Worm (Caenorhabditis elegans) whole organism, young adult: ENCODE results near the gene snai-1.

Source experiments
- B0336.3 ChIP-seq: fragments of 200-800 bp; sonication (Bioruptor generic); IDR thresholded peaks from 2 replicates; pipeline ENCODE4 v1.3.6; 2022; ENCODE audit warnings: missing genetic modification characterization, missing compliant biosample characterization
- C06A6.2 ChIP-seq: fragments of 200-800 bp; sonication (Bioruptor generic); conservative IDR thresholded peaks from 2 replicates; pipeline ENCODE4 v1.3.6; 2022; ENCODE audit warnings: missing genetic modification characterization, missing compliant biosample characterization
- C17E4.6 ChIP-seq: fragments of 200-800 bp; sonication (Bioruptor generic); IDR thresholded peaks from 2 replicates; pipeline ENCODE4 v1.3.6; 2022; ENCODE audit warnings: missing genetic modification reagents, missing genetic modification characterization, missing compliant biosample characterization
- D2030.7 ChIP-seq: fragments of 200-800 bp; sonication (Bioruptor generic); IDR thresholded peaks from 2 replicates; pipeline ENCODE4 v1.3.6; 2022; ENCODE audit warnings: missing genetic modification reagents, missing genetic modification characterization, missing compliant biosample characterization
- F22D6.2 ChIP-seq: sonication (generic microtip); optimal IDR thresholded peaks from 2 replicates; lab custom pipeline; 2016; ENCODE audit warnings: mild to moderate bottlenecking, missing genetic modification characterization, missing compliant biosample characterization
- F37B4.10 ChIP-seq: fragments of 200-800 bp; sonication (Bioruptor generic); IDR thresholded peaks from 2 replicates; pipeline ENCODE4 v1.3.6; 2022; ENCODE audit warnings: missing genetic modification characterization, missing compliant biosample characterization
- F49E8.2 ChIP-seq: sonication (generic microtip); optimal IDR thresholded peaks from 3 replicates; lab custom pipeline; 2017; ENCODE audit warnings: missing genetic modification characterization, mild to moderate bottlenecking, missing compliant biosample characterization, antibody characterized with exemption, moderate library complexity; ENCODE audit not compliant: insufficient read depth
- F52B5.7 ChIP-seq: sonication (generic microtip); optimal IDR thresholded peaks from 2 replicates; lab custom pipeline; 2016; ENCODE audit warnings: mild to moderate bottlenecking, missing genetic modification characterization, missing compliant biosample characterization
- F55B11.4 ChIP-seq: sonication (generic microtip); optimal IDR thresholded peaks from 2 replicates; lab custom pipeline; 2016; ENCODE audit warnings: missing compliant biosample characterization, missing genetic modification characterization, borderline replicate concordance; ENCODE audit not compliant: insufficient read depth
- F57A8.1 ChIP-seq: fragments of 200-800 bp; sonication (Bioruptor generic); optimal IDR thresholded peaks from 2 replicates; lab custom pipeline; 2018; ENCODE audit warnings: mild to moderate bottlenecking, missing genetic modification characterization, moderate library complexity, missing compliant biosample characterization
- F57C9.4 ChIP-seq: sonication (generic microtip); optimal IDR thresholded peaks from 2 replicates; lab custom pipeline; 2017; ENCODE audit warnings: mild to moderate bottlenecking, missing genetic modification characterization, missing compliant biosample characterization
- Y56A3A.18 ChIP-seq: fragments of 200-800 bp; sonication (Bioruptor generic); IDR thresholded peaks from 2 replicates; pipeline ENCODE4 v1.3.6; 2022; ENCODE audit warnings: missing genetic modification reagents, missing genetic modification characterization, missing compliant biosample characterization
- Y67H2A.10 ChIP-seq: fragments of 200-800 bp; sonication (Bioruptor generic); conservative IDR thresholded peaks from 2 replicates; pipeline ENCODE4 v1.3.6; 2022; ENCODE audit warnings: missing genetic modification reagents, missing genetic modification characterization, missing compliant biosample characterization
- Y79H2A.3 ChIP-seq: fragments of 200-800 bp; sonication (Bioruptor generic); conservative IDR thresholded peaks from 2 replicates; pipeline ENCODE4 v1.3.6; 2022; ENCODE audit warnings: missing genetic modification reagents, missing genetic modification characterization, missing compliant biosample characterization
- Y95B8A.8 ChIP-seq: fragments of 200-800 bp; sonication (Bioruptor generic); IDR thresholded peaks from 2 replicates; pipeline ENCODE4 v1.3.6; 2022; ENCODE audit warnings: missing genetic modification reagents, missing genetic modification characterization, missing compliant biosample characterization
- ZK185.1 ChIP-seq: sonication (generic microtip); optimal IDR thresholded peaks from 2 replicates; lab custom pipeline; 2016; ENCODE audit warnings: mild to moderate bottlenecking, missing genetic modification characterization, missing compliant biosample characterization; ENCODE audit not compliant: poor library complexity, severe bottlenecking
- ama-1 ChIP-seq, 3 experiments: fragments of 150-350 bp in 1 of 3; sonication (generic microtip) in 2 of 3; optimal IDR thresholded peaks; 2 replicates each; lab custom pipeline; 2014 to 2018; ENCODE audit warnings: missing biosample characterization in 2 of 3, missing genetic modification characterization in 2 of 3, missing genetic modification reagents in 2 of 3
- aptf-2 ChIP-seq: fragments of 200-800 bp; sonication (Bioruptor generic); conservative IDR thresholded peaks from 2 replicates; pipeline ENCODE4 v1.3.6; 2022; ENCODE audit warnings: missing genetic modification reagents, missing genetic modification characterization, missing compliant biosample characterization
- atf-7 ChIP-seq: sonication (generic microtip); optimal IDR thresholded peaks from 2 replicates; lab custom pipeline; 2017; ENCODE audit warnings: mild to moderate bottlenecking, missing genetic modification characterization, missing compliant biosample characterization
- athp-1 ChIP-seq: sonication (generic microtip); optimal IDR thresholded peaks from 2 replicates; lab custom pipeline; 2017; ENCODE audit warnings: mild to moderate bottlenecking, missing genetic modification characterization, missing compliant biosample characterization
- attf-3 ChIP-seq: fragments of 200-800 bp; sonication (Bioruptor generic); conservative IDR thresholded peaks from 2 replicates; pipeline ENCODE4 v1.3.6; 2022; ENCODE audit warnings: missing genetic modification reagents, missing genetic modification characterization, missing compliant biosample characterization
- bed-1 ChIP-seq: fragments of 200-800 bp; sonication (Bioruptor generic); IDR thresholded peaks from 2 replicates; pipeline ENCODE4 v1.3.6; 2022; ENCODE audit warnings: missing genetic modification reagents, missing genetic modification characterization, missing compliant biosample characterization
- cebp-2 ChIP-seq: fragments of 200-800 bp; sonication (Bioruptor generic); IDR thresholded peaks from 2 replicates; pipeline ENCODE4 v1.3.6; 2022; ENCODE audit warnings: missing genetic modification characterization, missing compliant biosample characterization
- ceh-40 ChIP-seq: fragments of 200-800 bp; sonication (Bioruptor generic); IDR thresholded peaks from 2 replicates; pipeline ENCODE4 v1.3.6; 2022; ENCODE audit warnings: missing genetic modification characterization, missing compliant biosample characterization
- ceh-79 ChIP-seq: sonication (generic microtip); optimal IDR thresholded peaks from 2 replicates; lab custom pipeline; 2017; ENCODE audit warnings: mild to moderate bottlenecking, missing genetic modification characterization, missing compliant biosample characterization
- chd-7 ChIP-seq: sonication (generic microtip); optimal IDR thresholded peaks from 2 replicates; lab custom pipeline; 2016; ENCODE audit warnings: mild to moderate bottlenecking, missing genetic modification characterization, moderate library complexity, missing compliant biosample characterization
- hlh-12 ChIP-seq: sonication (generic microtip); optimal IDR thresholded peaks from 2 replicates; lab custom pipeline; 2016; ENCODE audit warnings: missing genetic modification characterization, missing compliant biosample characterization
- hmg-1.2 ChIP-seq: fragments of 200-800 bp; sonication (Bioruptor generic); IDR thresholded peaks from 2 replicates; pipeline ENCODE4 v1.3.6; 2022; ENCODE audit warnings: missing genetic modification reagents, missing genetic modification characterization, missing compliant biosample characterization
- hmg-20 ChIP-seq: fragments of 200-800 bp; sonication (Bioruptor generic); IDR thresholded peaks from 2 replicates; pipeline ENCODE4 v1.3.6; 2022; ENCODE audit warnings: missing genetic modification reagents, missing genetic modification characterization, missing compliant biosample characterization
- lin-54 ChIP-seq: fragments of 200-800 bp; sonication (Bioruptor generic); optimal IDR thresholded peaks from 2 replicates; lab custom pipeline; 2018; ENCODE audit warnings: mild to moderate bottlenecking, missing genetic modification characterization, missing compliant biosample characterization
- madf-3 ChIP-seq: fragments of 200-800 bp; sonication (Bioruptor generic); IDR thresholded peaks from 2 replicates; pipeline ENCODE4 v1.3.6; 2022; ENCODE audit warnings: missing genetic modification reagents, missing genetic modification characterization, missing compliant biosample characterization
- madf-8 ChIP-seq: fragments of 200-800 bp; sonication (Bioruptor generic); conservative IDR thresholded peaks from 2 replicates; pipeline ENCODE4 v1.3.6; 2022; ENCODE audit warnings: missing genetic modification reagents, missing genetic modification characterization, missing compliant biosample characterization
- mel-28 ChIP-seq: sonication (generic microtip); optimal IDR thresholded peaks from 2 replicates; lab custom pipeline; 2016; ENCODE audit warnings: borderline replicate concordance, mild to moderate bottlenecking, missing genetic modification characterization, missing compliant biosample characterization
- mes-4 ChIP-seq: sonication (generic microtip); optimal IDR thresholded peaks from 2 replicates; lab custom pipeline; 2016; ENCODE audit warnings: missing genotype, missing genetic modification characterization, missing compliant biosample characterization
- mxl-1 ChIP-seq: sonication (generic microtip); optimal IDR thresholded peaks from 2 replicates; lab custom pipeline; 2016; ENCODE audit warnings: missing genetic modification characterization, missing compliant biosample characterization
- nfya-2 ChIP-seq: fragments of 200-800 bp; sonication (Bioruptor generic); IDR thresholded peaks from 2 replicates; pipeline ENCODE4 v1.3.6; 2022; ENCODE audit warnings: missing genetic modification reagents, missing genetic modification characterization, missing compliant biosample characterization
- nhr-80 ChIP-seq: sonication (generic microtip); optimal IDR thresholded peaks from 2 replicates; lab custom pipeline; 2016; ENCODE audit warnings: missing genetic modification characterization, missing compliant biosample characterization
- repo-1 ChIP-seq: sonication (generic microtip); optimal IDR thresholded peaks from 2 replicates; lab custom pipeline; 2017; ENCODE audit warnings: mild to moderate bottlenecking, missing genetic modification characterization, missing compliant biosample characterization
- sea-2 ChIP-seq: fragments of 200-800 bp; sonication (Bioruptor generic); IDR thresholded peaks from 2 replicates; pipeline ENCODE4 v1.3.6; 2022; ENCODE audit warnings: missing genetic modification characterization, missing compliant biosample characterization
- snpc-1.1 ChIP-seq: sonication (generic microtip); optimal IDR thresholded peaks from 2 replicates; lab custom pipeline; 2017; ENCODE audit warnings: missing genetic modification characterization, mild to moderate bottlenecking, missing compliant biosample characterization, antibody characterized with exemption, moderate library complexity, missing genotype, missing genetic modification reagents; ENCODE audit not compliant: insufficient read depth
- snpc-3.4 ChIP-seq: sonication (generic microtip); optimal IDR thresholded peaks from 2 replicates; lab custom pipeline; 2017; ENCODE audit warnings: missing genetic modification characterization, mild to moderate bottlenecking, missing compliant biosample characterization, antibody characterized with exemption, moderate library complexity, missing genotype, missing genetic modification reagents
- somi-1 ChIP-seq: fragments of 200-800 bp; sonication (Bioruptor generic); optimal IDR thresholded peaks from 2 replicates; lab custom pipeline; 2018; ENCODE audit warnings: mild to moderate bottlenecking, missing genetic modification characterization, missing compliant biosample characterization
- tlf-1 ChIP-seq: fragments of 200-800 bp; sonication (Bioruptor generic); optimal IDR thresholded peaks from 2 replicates; lab custom pipeline; 2018; ENCODE audit warnings: mild to moderate bottlenecking, missing genetic modification characterization, missing compliant biosample characterization
- xnd-1 ChIP-seq: sonication (generic microtip); optimal IDR thresholded peaks from 2 replicates; lab custom pipeline; 2016; ENCODE audit warnings: missing genotype, missing genetic modification reagents, missing genetic modification characterization, missing compliant biosample characterization
- zfh-2 ChIP-seq: fragments of 200-800 bp; sonication (Bioruptor generic); conservative IDR thresholded peaks from 2 replicates; pipeline ENCODE4 v1.3.6; 2022; ENCODE audit warnings: missing genetic modification reagents, missing genetic modification characterization, missing compliant biosample characterization
- ztf-22 ChIP-seq: fragments of 200-800 bp; sonication (Bioruptor generic); optimal IDR thresholded peaks from 2 replicates; lab custom pipeline; 2018; ENCODE audit warnings: mild to moderate bottlenecking, missing genetic modification characterization, moderate library complexity, missing compliant biosample characterization
- ztf-25 ChIP-seq: fragments of 200-800 bp; sonication (Bioruptor generic); IDR thresholded peaks from 2 replicates; pipeline ENCODE4 v1.3.6; 2022; ENCODE audit warnings: missing genetic modification reagents, missing genetic modification characterization, missing compliant biosample characterization
- ztf-28 ChIP-seq: fragments of 200-800 bp; sonication (Bioruptor generic); IDR thresholded peaks from 2 replicates; pipeline ENCODE4 v1.3.6; 2022; ENCODE audit warnings: missing genetic modification reagents, missing genetic modification characterization, missing compliant biosample characterization
- ztf-3 ChIP-seq: fragments of 200-800 bp; sonication (Bioruptor generic); optimal IDR thresholded peaks from 2 replicates; lab custom pipeline; 2018; ENCODE audit warnings: mild to moderate bottlenecking, missing genetic modification characterization, missing compliant biosample characterization

Gene snai-1

DNA sequence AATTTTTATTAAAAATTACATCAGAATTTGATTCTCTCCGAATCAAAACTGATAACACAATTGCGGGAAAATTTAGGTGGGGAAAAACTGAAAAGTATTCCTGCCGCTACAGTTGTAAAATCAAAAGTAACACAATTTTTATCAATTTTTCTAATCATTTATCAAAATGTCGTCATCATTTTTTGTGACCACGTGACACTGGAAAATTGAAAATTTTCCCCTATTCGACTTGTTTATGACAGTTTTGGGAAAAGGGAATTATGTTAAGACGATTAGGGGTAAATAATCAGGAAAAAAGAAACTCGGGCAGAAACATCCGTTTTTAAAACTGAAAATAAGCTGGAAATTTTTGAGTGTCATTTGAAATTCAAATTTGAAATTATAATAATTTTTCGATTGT, 16.7 kb downstream of the snai-1 start (continued):
- TF ChIP-seq chd-7 (peak; percentile 27), madf-8 (GFP tag; lab: Robert Waterston, UW) (no peak), somi-1 (GFP tag; lab: Kevin White, UChicago) (no peak), snpc-3.4 (tag; lab: Kevin White, UChicago) (no peak), Y67H2A.10 (GFP tag; lab: Robert Waterston, UW) (no peak), B0336.3 (0 out of 2 replicates have a peak, but pooled peaks have one; percentile 21), snpc-1.1 (tag; lab: Kevin White, UChicago) (no peak), nfya-2 (no peak), ztf-25 (GFP tag; lab: Robert Waterston, UW) (no peak), hmg-20 (no peak), F57A8.1 (GFP tag; lab: Kevin White, UChicago) (no peak), Y95B8A.8 (GFP tag; lab: Robert Waterston, UW) (no peak), repo-1 (no peak), zfh-2 (GFP tag; lab: Robert Waterston, UW) (no peak), ztf-22 (peak; percentile 41), tlf-1 (GFP tag; lab: Kevin White, UChicago) (no peak), atf-7 (tag; lab: Kevin White, UChicago) (peak; percentile 70), D2030.7 (no peak), cebp-2 (GFP tag; lab: Robert Waterston, UW) (no peak), F57C9.4 (tag; lab: Kevin White, UChicago) (no peak), F55B11.4 (tag; lab: Kevin White, UChicago) (no peak), F52B5.7 (tag; lab: Kevin White, UChicago) (no peak), C17E4.6 (GFP tag; lab: Robert Waterston, UW) (no peak), ztf-3 (GFP tag; lab: Kevin White, UChicago) (no peak), Y79H2A.3 (GFP tag; lab: Robert Waterston, UW) (no peak), bed-1 (GFP tag; lab: Robert Waterston, UW) (no peak), madf-3 (GFP tag; lab: Robert Waterston, UW) (no peak), F49E8.2 (tag; lab: Kevin White, UChicago) (no peak), nhr-80 (tag; lab: Kevin White, UChicago) (peak; percentile 81), ztf-28 (GFP tag; lab: Robert Waterston, UW) (no peak), lin-54 (no peak), mxl-1 (tag; lab: Kevin White, UChicago) (no peak), mel-28 (tag; lab: Kevin White, UChicago) (no peak), ZK185.1 (tag; lab: Kevin White, UChicago) (no peak), mes-4 (tag; lab: Kevin White, UChicago) (no peak), attf-3 (no peak), F22D6.2 (tag; lab: Kevin White, UChicago) (no peak)

DNA sequence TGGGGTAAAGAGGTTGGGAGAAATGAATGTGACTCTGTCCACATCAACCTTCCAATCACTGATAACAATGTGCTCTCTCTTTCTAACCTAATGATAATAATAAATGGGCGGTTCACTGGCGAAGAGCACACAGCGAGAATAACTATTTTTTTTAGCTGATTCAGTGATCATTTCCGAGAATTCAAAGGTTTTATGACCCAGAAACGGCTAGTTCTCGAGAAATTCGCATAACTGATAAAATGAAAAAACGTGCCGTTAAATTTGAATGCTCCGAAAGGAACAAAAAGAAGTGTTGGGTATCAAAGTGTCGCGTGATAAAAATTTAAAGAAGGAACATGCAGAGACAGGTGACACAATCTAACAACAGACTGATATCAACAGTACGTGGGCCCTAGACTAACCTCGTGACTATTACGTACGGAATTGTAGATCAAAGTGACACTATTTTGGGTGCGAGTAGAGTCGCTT, 17.7 kb downstream of the snai-1 start:
- TF ChIP-seq ceh-40 (GFP tag; lab: Robert Waterston, UW) (no peak), ama-1 (optimal IDR thresholded peaks at IDR 0.05; lab: Kevin White, UChicago) (no peak), ama-1 (GFP tag; optimal IDR thresholded peaks at IDR 0.05; lab: Kevin White, UChicago) (no peak), madf-3 (GFP tag; lab: Robert Waterston, UW) (no peak), xnd-1 (no peak), hlh-12 (tag; lab: Kevin White, UChicago) (no peak), attf-3 (no peak), C06A6.2 (GFP tag; lab: Robert Waterston, UW) (0 out of 2 replicates have a peak, but pooled peaks have one; percentile 27), aptf-2 (GFP tag; lab: Robert Waterston, UW) (no peak), sea-2 (GFP tag; lab: Robert Waterston, UW) (no peak), F37B4.10 (GFP tag; lab: Robert Waterston, UW) (no peak), ceh-79 (no peak), athp-1 (no peak), atf-7 (tag; lab: Kevin White, UChicago) (peak; percentile 77), Y56A3A.18 (GFP tag; lab: Robert Waterston, UW) (no peak), madf-8 (GFP tag; lab: Robert Waterston, UW) (no peak), lin-54 (peak; percentile 16), hmg-1.2 (GFP tag; lab: Robert Waterston, UW) (no peak)
